Worm (Caenorhabditis elegans) whole organism, mixed stage, embryonic: ENCODE data around the gene gei-14.

Experiments used
- M03D4.4 ChIP-seq: sonication (generic microtip); optimal IDR thresholded peaks from 2 replicates; lab custom pipeline; 2017; ENCODE audit warnings: mild to moderate bottlenecking, missing genetic modification characterization, missing compliant biosample characterization
- bed-3 ChIP-seq: fragments of 200-800 bp; sonication (Bioruptor generic); optimal IDR thresholded peaks from 3 replicates; lab custom pipeline; 2018; ENCODE audit warnings: mild to moderate bottlenecking, missing genetic modification characterization, moderate library complexity, missing compliant biosample characterization
- blmp-1 ChIP-seq: fragments of 150-350 bp; optimal IDR thresholded peaks from 2 replicates; lab custom pipeline; 2014; ENCODE audit warnings: missing biosample characterization, missing genetic modification characterization
- ceh-39 ChIP-seq: fragments of 150-350 bp; optimal IDR thresholded peaks from 2 replicates; lab custom pipeline; 2014; ENCODE audit warnings: missing biosample characterization, missing genetic modification characterization
- ceh-43 ChIP-seq: fragments of 200-800 bp; sonication (Bioruptor generic); optimal IDR thresholded peaks from 2 replicates; lab custom pipeline; 2018; ENCODE audit warnings: mild to moderate bottlenecking, missing genetic modification characterization, moderate library complexity, missing compliant biosample characterization
- ceh-83 ChIP-seq: fragments of 200-800 bp; sonication (Bioruptor generic); optimal IDR thresholded peaks from 2 replicates; lab custom pipeline; 2018; ENCODE audit warnings: mild to moderate bottlenecking, missing genetic modification characterization, missing compliant biosample characterization
- ces-1 ChIP-seq: fragments of 150-350 bp; optimal IDR thresholded peaks from 2 replicates; lab custom pipeline; 2014; ENCODE audit warnings: missing biosample characterization, missing genetic modification reagents, missing genetic modification characterization
- drap-1 ChIP-seq: fragments of 200-800 bp; sonication (Bioruptor generic); optimal IDR thresholded peaks from 3 replicates; lab custom pipeline; 2018; ENCODE audit warnings: mild to moderate bottlenecking, missing genetic modification characterization, missing compliant biosample characterization
- elt-1 ChIP-seq: sonication (generic microtip); optimal IDR thresholded peaks from 2 replicates; lab custom pipeline; 2017; ENCODE audit warnings: missing genetic modification characterization, mild to moderate bottlenecking, missing compliant biosample characterization, antibody characterized with exemption, moderate library complexity, borderline replicate concordance; ENCODE audit not compliant: insufficient read depth
- flh-1 ChIP-seq: fragments of 200-800 bp; sonication (Bioruptor generic); optimal IDR thresholded peaks from 2 replicates; lab custom pipeline; 2018; ENCODE audit warnings: mild to moderate bottlenecking, missing genetic modification characterization, moderate library complexity, missing compliant biosample characterization
- ham-2 ChIP-seq: fragments of 200-800 bp; sonication (Bioruptor generic); optimal IDR thresholded peaks from 2 replicates; lab custom pipeline; 2018; ENCODE audit warnings: mild to moderate bottlenecking, missing genetic modification characterization, missing compliant biosample characterization
- hlh-1 ChIP-seq: fragments of 150-350 bp; optimal IDR thresholded peaks from 2 replicates; lab custom pipeline; 2014; ENCODE audit warnings: missing biosample characterization, missing genetic modification reagents, missing genetic modification characterization
- lin-13 ChIP-seq: fragments of 150-350 bp; optimal IDR thresholded peaks from 2 replicates; lab custom pipeline; 2014; ENCODE audit warnings: missing biosample characterization, missing genetic modification characterization
- lsy-2 ChIP-seq: fragments of 150-350 bp; optimal IDR thresholded peaks from 2 replicates; lab custom pipeline; 2014; ENCODE audit warnings: missing biosample characterization, missing genetic modification characterization
- mab-5 ChIP-seq: fragments of 150-350 bp; optimal IDR thresholded peaks from 2 replicates; lab custom pipeline; 2014; ENCODE audit warnings: missing biosample characterization, missing genetic modification characterization
- mep-1 ChIP-seq: fragments of 150-350 bp; optimal IDR thresholded peaks from 2 replicates; lab custom pipeline; 2017; ENCODE audit warnings: missing biosample characterization, missing genetic modification reagents, missing genetic modification characterization, inconsistent platforms
- nhr-12 ChIP-seq: fragments of 150-350 bp; optimal IDR thresholded peaks from 2 replicates; lab custom pipeline; 2014; ENCODE audit warnings: missing biosample characterization, missing genetic modification characterization
- nhr-2 ChIP-seq: fragments of 150-350 bp; optimal IDR thresholded peaks from 2 replicates; lab custom pipeline; 2014; ENCODE audit warnings: missing biosample characterization, missing genetic modification characterization
- nhr-237 ChIP-seq: fragments of 150-350 bp; optimal IDR thresholded peaks from 2 replicates; lab custom pipeline; 2014; ENCODE audit warnings: missing biosample characterization, missing genetic modification characterization
- nhr-28 ChIP-seq: fragments of 150-350 bp; optimal IDR thresholded peaks from 2 replicates; lab custom pipeline; 2014; ENCODE audit warnings: missing biosample characterization, missing genetic modification characterization
- nhr-76 ChIP-seq: sonication (generic microtip); optimal IDR thresholded peaks from 2 replicates; lab custom pipeline; 2017; ENCODE audit warnings: missing biosample characterization, missing genetic modification characterization
- pha-4 ChIP-seq: fragments of 150-350 bp; optimal IDR thresholded peaks from 2 replicates; lab custom pipeline; 2018; ENCODE audit warnings: missing biosample characterization, missing genetic modification reagents, missing genetic modification characterization
- sem-2 ChIP-seq: fragments of 200-800 bp; sonication (Bioruptor generic); optimal IDR thresholded peaks from 2 replicates; lab custom pipeline; 2018; ENCODE audit warnings: mild to moderate bottlenecking, missing genetic modification characterization, missing compliant biosample characterization
- snpc-4 ChIP-seq: fragments of 150-350 bp; optimal IDR thresholded peaks from 2 replicates; lab custom pipeline; 2014; ENCODE audit warnings: missing biosample characterization, missing genetic modification characterization
- sptf-1 ChIP-seq: sonication (generic microtip); optimal IDR thresholded peaks from 2 replicates; lab custom pipeline; 2017; ENCODE audit warnings: mild to moderate bottlenecking, missing genetic modification characterization, moderate library complexity, missing compliant biosample characterization
- tbx-8 ChIP-seq: fragments of 200-800 bp; sonication (Bioruptor generic); optimal IDR thresholded peaks from 2 replicates; lab custom pipeline; 2018; ENCODE audit warnings: mild to moderate bottlenecking, missing genetic modification characterization, moderate library complexity, missing compliant biosample characterization
- unc-120 ChIP-seq: sonication (generic microtip); optimal IDR thresholded peaks from 2 replicates; lab custom pipeline; 2017; ENCODE audit warnings: missing genetic modification characterization, missing compliant biosample characterization; ENCODE audit not compliant: poor library complexity, severe bottlenecking
- unc-39 ChIP-seq: fragments of 150-350 bp; optimal IDR thresholded peaks from 2 replicates; lab custom pipeline; 2014; ENCODE audit warnings: missing biosample characterization, missing genetic modification characterization
- zip-8 ChIP-seq: fragments of 150-350 bp; optimal IDR thresholded peaks from 2 replicates; lab custom pipeline; 2014; ENCODE audit warnings: missing biosample characterization, missing genetic modification characterization
- ztf-11 ChIP-seq: fragments of 150-350 bp; optimal IDR thresholded peaks from 2 replicates; lab custom pipeline; 2014; ENCODE audit warnings: missing biosample characterization, missing genetic modification characterization

The gei-14 gene

ce11 chrII:8232489-8232888, 43.5 kb downstream of the gei-14 start, which contains the start of gene M110.7:
Gene M110.7 (plus strand): TSS chrII:8232789.
- no peak for TF ChIP-seq lin-13
- no peak for TF ChIP-seq sptf-1 (tag; lab: Kevin White, UChicago)
- TF ChIP-seq unc-39: no peak
- TF ChIP-seq, all 35 proteins: peak for 0

- TF ChIP-seq ham-2 (no peak), elt-1 (tag; lab: Kevin White, UChicago) (no peak), hlh-1 (no peak), blmp-1 (tag; lab: Kevin White, UChicago) (no peak), tbx-8 (GFP tag; lab: Kevin White, UChicago) (no peak), bed-3 (GFP tag; lab: Kevin White, UChicago) (no peak), zip-8 (no peak), snpc-4 (tag; lab: Kevin White, UChicago) (no peak), ztf-11 (tag; lab: Kevin White, UChicago) (no peak), nhr-2 (no peak), nhr-76 (no peak), lin-13 (no peak), pha-4 (no peak), mep-1 (no peak), sem-2 (GFP tag; lab: Kevin White, UChicago) (no peak), ceh-39 (tag; lab: Kevin White, UChicago) (no peak)
These were observed 45.1 kb downstream of the gei-14 start, which contains the start of gene M110.9 for ce11 chrII:8230976-8231375. Gene M110.9 (plus strand): TSS chrII:8231276.

- no peak for TF ChIP-seq mep-1
- TF ChIP-seq ham-2: no peak
- TF ChIP-seq unc-39: no peak
These were observed 49.6 kb downstream of the gei-14 start for ce11 chrII:8226475-8226874.

ce11 chrII:8225914-8226313, 50.1 kb downstream of the gei-14 start:
- no peak for TF ChIP-seq ces-1
- no peak for TF ChIP-seq hlh-1
- TF ChIP-seq M03D4.4 (tag; lab: Kevin White, UChicago): no peak
- no peak for TF ChIP-seq unc-39
- no peak for TF ChIP-seq lin-13
- no peak for TF ChIP-seq ham-2
- TF ChIP-seq unc-120 (tag; lab: Kevin White, UChicago): no peak
- TF ChIP-seq zip-8: no peak

- TF ChIP-seq nhr-28 (tag; lab: Kevin White, UChicago) (no peak), lin-13 (no peak), lsy-2 (tag; lab: Kevin White, UChicago) (no peak), ceh-43 (GFP tag; lab: Kevin White, UChicago) (no peak), drap-1 (GFP tag; lab: Kevin White, UChicago) (no peak), mab-5 (tag; lab: Kevin White, UChicago) (no peak), sptf-1 (tag; lab: Kevin White, UChicago) (no peak), ham-2 (no peak), blmp-1 (tag; lab: Kevin White, UChicago) (no peak), pha-4 (no peak), ceh-83 (GFP tag; lab: Kevin White, UChicago) (no peak)
These were observed 50.7 kb downstream of the gei-14 start for ce11 chrII:8225347-8225746.

DNA sequence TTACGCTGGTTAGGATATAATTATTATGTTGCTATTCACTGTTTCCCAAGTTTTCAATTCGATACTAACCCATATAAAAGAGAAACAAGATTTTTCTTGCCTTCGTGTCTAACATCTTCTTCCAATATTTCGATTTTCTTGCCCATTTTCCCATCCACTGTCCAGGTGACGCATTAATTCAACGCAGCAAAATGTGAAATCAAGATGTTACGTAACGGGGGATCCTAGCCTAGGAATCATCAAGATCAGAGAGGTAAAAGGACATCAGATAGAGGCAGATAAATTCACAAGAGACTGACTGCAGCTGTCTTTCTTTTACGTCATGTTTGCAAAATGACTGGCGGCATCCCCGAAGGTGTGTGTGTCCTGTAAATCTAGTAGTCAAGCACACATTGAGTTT, 51.4 kb downstream of the gei-14 start:
- no peak for TF ChIP-seq bed-3 (GFP tag; lab: Kevin White, UChicago)
- peak; percentile 36 for TF ChIP-seq elt-1 (tag; lab: Kevin White, UChicago)
- TF ChIP-seq nhr-237 (tag; lab: Kevin White, UChicago): no peak
- no peak for TF ChIP-seq flh-1 (GFP tag; lab: Kevin White, UChicago)
- TF ChIP-seq nhr-12 (tag; lab: Kevin White, UChicago): no peak
- peak; percentile 60 for TF ChIP-seq zip-8
- no peak for TF ChIP-seq mab-5 (tag; lab: Kevin White, UChicago)

DNA sequence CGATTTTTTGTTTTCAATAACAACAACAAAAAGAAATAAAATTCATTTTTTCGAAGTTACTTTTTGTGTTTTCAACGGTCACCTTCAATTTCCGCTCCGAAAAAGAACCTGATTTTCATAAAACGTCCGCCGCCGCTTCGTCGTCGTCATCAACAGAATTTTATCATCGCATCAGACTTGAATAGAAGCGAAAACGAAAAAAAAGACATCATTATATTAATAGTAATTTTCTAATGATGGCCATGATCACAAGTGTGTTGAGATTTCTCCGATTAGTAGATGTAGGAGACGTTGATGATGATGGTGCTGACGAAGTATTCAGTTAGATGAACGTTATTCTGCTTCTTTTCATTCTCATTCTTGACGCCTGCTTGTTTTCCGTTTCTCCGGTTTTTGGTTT, 52.1 kb downstream of the gei-14 start:
- TF ChIP-seq M03D4.4 (tag; lab: Kevin White, UChicago): no peak
- TF ChIP-seq unc-39: no peak
- no peak for TF ChIP-seq ham-2
- TF ChIP-seq ztf-11 (tag; lab: Kevin White, UChicago): no peak
- TF ChIP-seq lin-13: no peak
